Worm (Caenorhabditis elegans) whole organism, L4/young adult: Measurements from ENCODE around the gene C24H11.2.

Experiments
- W03F9.2 ChIP-seq: fragments of 150-350 bp; optimal IDR thresholded peaks from 2 replicates; lab custom pipeline; 2014; ENCODE audit warnings: missing biosample characterization, missing genetic modification characterization
- dao-5 ChIP-seq: sonication (generic microtip); optimal IDR thresholded peaks from 2 replicates; lab custom pipeline; 2016; ENCODE audit warnings: missing genotype, missing genetic modification characterization, moderate library complexity, missing compliant biosample characterization
- him-1 ChIP-seq: sonication (generic microtip); optimal IDR thresholded peaks from 2 replicates; lab custom pipeline; 2016; ENCODE audit warnings: missing genotype, missing genetic modification reagents, missing genetic modification characterization, missing compliant biosample characterization

DNA sequence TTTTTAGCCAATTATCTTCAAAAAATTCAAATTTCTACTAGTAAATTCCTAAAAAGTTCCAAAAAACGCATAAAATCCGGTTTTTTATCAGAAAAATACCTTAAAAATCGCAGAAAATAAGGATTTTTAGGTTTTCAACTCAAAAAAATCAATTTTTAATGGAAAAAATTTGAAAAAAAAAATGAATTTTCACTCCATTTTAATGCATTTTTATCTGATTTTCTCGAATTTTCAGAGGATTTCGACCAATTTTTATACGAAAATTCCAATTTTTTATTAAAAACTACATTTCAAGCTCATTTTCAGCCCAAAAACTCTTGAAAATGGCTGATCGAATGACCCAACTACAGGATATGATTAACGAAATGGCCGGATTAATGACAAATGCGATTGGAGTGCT is 14.8 kb downstream of the C24H11.2 start, which contains the start of gene mdt-21:
- no peak for TF ChIP-seq dao-5
- no peak for TF ChIP-seq W03F9.2
- TF ChIP-seq him-1, result no peak
